Worm (Caenorhabditis elegans) whole organism, young adult: ENCODE measurements around the gene F07F6.8.

Source experiments
- B0019.2 ChIP-seq: fragments of 200-800 bp; sonication (Bioruptor generic); conservative IDR thresholded peaks from 2 replicates; pipeline ENCODE4 v1.3.6; 2022; ENCODE audit warnings: missing genetic modification reagents, missing genetic modification characterization, missing compliant biosample characterization
- B0035.1 ChIP-seq: sonication (generic microtip); optimal IDR thresholded peaks from 2 replicates; lab custom pipeline; 2016; ENCODE audit warnings: missing genetic modification characterization, mild to moderate bottlenecking, missing compliant biosample characterization, missing genotype, missing genetic modification reagents
- B0336.3 ChIP-seq: fragments of 200-800 bp; sonication (Bioruptor generic); IDR thresholded peaks from 2 replicates; pipeline ENCODE4 v1.3.6; 2022; ENCODE audit warnings: missing genetic modification characterization, missing compliant biosample characterization
- F49E8.2 ChIP-seq: sonication (generic microtip); optimal IDR thresholded peaks from 3 replicates; lab custom pipeline; 2017; ENCODE audit warnings: missing genetic modification characterization, mild to moderate bottlenecking, missing compliant biosample characterization, antibody characterized with exemption, moderate library complexity; ENCODE audit not compliant: insufficient read depth
- F57A8.1 ChIP-seq: fragments of 200-800 bp; sonication (Bioruptor generic); optimal IDR thresholded peaks from 2 replicates; lab custom pipeline; 2018; ENCODE audit warnings: mild to moderate bottlenecking, missing genetic modification characterization, moderate library complexity, missing compliant biosample characterization
- K12H6.12 ChIP-seq: fragments of 200-800 bp; sonication (Bioruptor generic); optimal IDR thresholded peaks from 2 replicates; lab custom pipeline; 2018; ENCODE audit warnings: mild to moderate bottlenecking, missing genetic modification characterization, missing compliant biosample characterization
- T26A5.8 ChIP-seq: sonication (generic microtip); optimal IDR thresholded peaks from 2 replicates; lab custom pipeline; 2016; ENCODE audit warnings: missing genetic modification characterization, missing compliant biosample characterization
- Y67H2A.10 ChIP-seq: fragments of 200-800 bp; sonication (Bioruptor generic); conservative IDR thresholded peaks from 2 replicates; pipeline ENCODE4 v1.3.6; 2022; ENCODE audit warnings: missing genetic modification reagents, missing genetic modification characterization, missing compliant biosample characterization
- Y79H2A.3 ChIP-seq: fragments of 200-800 bp; sonication (Bioruptor generic); conservative IDR thresholded peaks from 2 replicates; pipeline ENCODE4 v1.3.6; 2022; ENCODE audit warnings: missing genetic modification reagents, missing genetic modification characterization, missing compliant biosample characterization
- Y95B8A.8 ChIP-seq: fragments of 200-800 bp; sonication (Bioruptor generic); IDR thresholded peaks from 2 replicates; pipeline ENCODE4 v1.3.6; 2022; ENCODE audit warnings: missing genetic modification reagents, missing genetic modification characterization, missing compliant biosample characterization
- ZK185.1 ChIP-seq: sonication (generic microtip); optimal IDR thresholded peaks from 2 replicates; lab custom pipeline; 2016; ENCODE audit warnings: mild to moderate bottlenecking, missing genetic modification characterization, missing compliant biosample characterization; ENCODE audit not compliant: poor library complexity, severe bottlenecking
- aptf-2 ChIP-seq: fragments of 200-800 bp; sonication (Bioruptor generic); conservative IDR thresholded peaks from 2 replicates; pipeline ENCODE4 v1.3.6; 2022; ENCODE audit warnings: missing genetic modification reagents, missing genetic modification characterization, missing compliant biosample characterization
- attf-3 ChIP-seq: fragments of 200-800 bp; sonication (Bioruptor generic); conservative IDR thresholded peaks from 2 replicates; pipeline ENCODE4 v1.3.6; 2022; ENCODE audit warnings: missing genetic modification reagents, missing genetic modification characterization, missing compliant biosample characterization
- attf-6 ChIP-seq: fragments of 200-800 bp; sonication (Bioruptor generic); IDR thresholded peaks from 2 replicates; pipeline ENCODE4 v1.3.6; 2022; ENCODE audit warnings: missing genetic modification reagents, missing genetic modification characterization, missing compliant biosample characterization
- cebp-2 ChIP-seq: fragments of 200-800 bp; sonication (Bioruptor generic); IDR thresholded peaks from 2 replicates; pipeline ENCODE4 v1.3.6; 2022; ENCODE audit warnings: missing genetic modification characterization, missing compliant biosample characterization
- ceh-100 ChIP-seq: fragments of 200-800 bp; sonication (Bioruptor generic); IDR thresholded peaks from 2 replicates; pipeline ENCODE4 v1.3.6; 2022; ENCODE audit warnings: missing genetic modification reagents, missing genetic modification characterization, missing compliant biosample characterization
- ceh-40 ChIP-seq: fragments of 200-800 bp; sonication (Bioruptor generic); IDR thresholded peaks from 2 replicates; pipeline ENCODE4 v1.3.6; 2022; ENCODE audit warnings: missing genetic modification characterization, missing compliant biosample characterization
- ceh-58 ChIP-seq: fragments of 200-800 bp; sonication (Bioruptor generic); IDR thresholded peaks from 2 replicates; pipeline ENCODE4 v1.3.6; 2022; ENCODE audit warnings: missing genetic modification characterization, missing compliant biosample characterization
- chd-7 ChIP-seq: sonication (generic microtip); optimal IDR thresholded peaks from 2 replicates; lab custom pipeline; 2016; ENCODE audit warnings: mild to moderate bottlenecking, missing genetic modification characterization, moderate library complexity, missing compliant biosample characterization
- dox-1 ChIP-seq: fragments of 200-800 bp; sonication (Bioruptor generic); IDR thresholded peaks from 2 replicates; pipeline ENCODE4 v1.3.6; 2022; ENCODE audit warnings: missing genetic modification reagents, missing genetic modification characterization, missing compliant biosample characterization
- dpl-1 ChIP-seq: fragments of 150-350 bp; optimal IDR thresholded peaks from 2 replicates; lab custom pipeline; 2014; ENCODE audit warnings: missing biosample characterization, missing genetic modification reagents, missing genetic modification characterization
- egrh-3 ChIP-seq: fragments of 200-800 bp; sonication (Bioruptor generic); IDR thresholded peaks from 2 replicates; pipeline ENCODE4 v1.3.6; 2022; ENCODE audit warnings: missing genetic modification reagents, missing genetic modification characterization, missing compliant biosample characterization
- fkh-3 ChIP-seq: sonication (generic microtip); optimal IDR thresholded peaks from 2 replicates; lab custom pipeline; 2016; ENCODE audit warnings: mild to moderate bottlenecking, missing genetic modification characterization, missing compliant biosample characterization
- gei-17 ChIP-seq: fragments of 200-800 bp; sonication (Bioruptor generic); optimal IDR thresholded peaks from 2 replicates; lab custom pipeline; 2018; ENCODE audit warnings: mild to moderate bottlenecking, missing genetic modification characterization, missing compliant biosample characterization
- hmg-20 ChIP-seq: fragments of 200-800 bp; sonication (Bioruptor generic); IDR thresholded peaks from 2 replicates; pipeline ENCODE4 v1.3.6; 2022; ENCODE audit warnings: missing genetic modification reagents, missing genetic modification characterization, missing compliant biosample characterization
- hrde-1 ChIP-seq: sonication (generic microtip); optimal IDR thresholded peaks from 2 replicates; lab custom pipeline; 2016; ENCODE audit warnings: missing genetic modification characterization, mild to moderate bottlenecking, missing compliant biosample characterization, moderate library complexity, missing genotype, missing genetic modification reagents, borderline replicate concordance
- let-526 ChIP-seq: fragments of 200-800 bp; sonication (Bioruptor generic); IDR thresholded peaks from 2 replicates; pipeline ENCODE4 v1.3.6; 2022; ENCODE audit warnings: missing genetic modification reagents, missing genetic modification characterization, missing compliant biosample characterization
- let-607 ChIP-seq, 2 experiments: fragments of 200-800 bp in 1 of 2; sonication (Bioruptor generic) in 1 of 2; sonication (generic microtip) in 1 of 2; optimal IDR thresholded peaks; 2 replicates each; lab custom pipeline; 2016 to 2018; ENCODE audit warnings: mild to moderate bottlenecking in 2 of 2, missing compliant biosample characterization in 2 of 2, missing genetic modification characterization in 2 of 2, moderate library complexity in 2 of 2, missing genotype in 1 of 2
- lin-26 ChIP-seq: fragments of 200-800 bp; sonication (Bioruptor generic); IDR thresholded peaks from 2 replicates; pipeline ENCODE4 v1.3.6; 2022; ENCODE audit warnings: missing genetic modification reagents, missing genetic modification characterization, missing compliant biosample characterization
- lir-1 ChIP-seq: fragments of 200-800 bp; sonication (Bioruptor generic); conservative IDR thresholded peaks from 2 replicates; pipeline ENCODE4 v1.3.6; 2022; ENCODE audit warnings: missing genetic modification reagents, missing genetic modification characterization, missing compliant biosample characterization
- lsy-27 ChIP-seq: sonication (generic microtip); optimal IDR thresholded peaks from 2 replicates; lab custom pipeline; 2017; ENCODE audit warnings: missing genetic modification characterization, mild to moderate bottlenecking, missing compliant biosample characterization, antibody characterized with exemption, missing genotype, borderline replicate concordance; ENCODE audit not compliant: insufficient read depth
- madf-6 ChIP-seq: fragments of 200-800 bp; sonication (Bioruptor generic); IDR thresholded peaks from 2 replicates; pipeline ENCODE4 v1.3.6; 2022; ENCODE audit warnings: missing genetic modification reagents, missing genetic modification characterization, missing compliant biosample characterization
- madf-8 ChIP-seq: fragments of 200-800 bp; sonication (Bioruptor generic); conservative IDR thresholded peaks from 2 replicates; pipeline ENCODE4 v1.3.6; 2022; ENCODE audit warnings: missing genetic modification reagents, missing genetic modification characterization, missing compliant biosample characterization
- mes-4 ChIP-seq: sonication (generic microtip); optimal IDR thresholded peaks from 2 replicates; lab custom pipeline; 2016; ENCODE audit warnings: missing genotype, missing genetic modification characterization, missing compliant biosample characterization
- nhr-120 ChIP-seq: fragments of 200-800 bp; sonication (Bioruptor generic); IDR thresholded peaks from 2 replicates; pipeline ENCODE4 v1.3.6; 2022; ENCODE audit warnings: missing genetic modification characterization, missing compliant biosample characterization
- nhr-80 ChIP-seq: sonication (generic microtip); optimal IDR thresholded peaks from 2 replicates; lab custom pipeline; 2016; ENCODE audit warnings: missing genetic modification characterization, missing compliant biosample characterization
- pbrm-1 ChIP-seq: fragments of 200-800 bp; sonication (Bioruptor generic); IDR thresholded peaks from 2 replicates; pipeline ENCODE4 v1.3.6; 2022; ENCODE audit warnings: missing genetic modification reagents, missing genetic modification characterization, missing compliant biosample characterization
- pha-4 ChIP-seq: fragments of 150-350 bp; sonication (generic microtip); optimal IDR thresholded peaks from 2 replicates; lab custom pipeline; 2014; ENCODE audit warnings: missing biosample characterization, missing genetic modification reagents, missing genetic modification characterization
- snpc-1.1 ChIP-seq: sonication (generic microtip); optimal IDR thresholded peaks from 2 replicates; lab custom pipeline; 2017; ENCODE audit warnings: missing genetic modification characterization, mild to moderate bottlenecking, missing compliant biosample characterization, antibody characterized with exemption, moderate library complexity, missing genotype, missing genetic modification reagents; ENCODE audit not compliant: insufficient read depth
- tbx-9 ChIP-seq: sonication (generic microtip); optimal IDR thresholded peaks from 2 replicates; lab custom pipeline; 2016; ENCODE audit warnings: borderline replicate concordance, missing genetic modification characterization, inconsistent platforms, missing compliant biosample characterization
- zfh-2 ChIP-seq: fragments of 200-800 bp; sonication (Bioruptor generic); conservative IDR thresholded peaks from 2 replicates; pipeline ENCODE4 v1.3.6; 2022; ENCODE audit warnings: missing genetic modification reagents, missing genetic modification characterization, missing compliant biosample characterization
- zim-3 ChIP-seq: sonication (generic microtip); optimal IDR thresholded peaks from 2 replicates; lab custom pipeline; 2017; ENCODE audit warnings: mild to moderate bottlenecking, missing genetic modification characterization, moderate library complexity, missing compliant biosample characterization

The F07F6.8 gene

ce11 chrII:5379614-5380077 is 45.9 kb downstream of the F07F6.8 start, which contains the start of gene pkc-3 (continued):
- TF ChIP-seq zfh-2, result peak; percentile 40; the same call in 1 of the 2 replicates
- no peak for TF ChIP-seq tbx-9 (tag; lab: Kevin White, UChicago)
- no peak for TF ChIP-seq aptf-2 (GFP tag; lab: Robert Waterston, UW)
- TF ChIP-seq B0035.1 (tag; lab: Kevin White, UChicago), result peak; percentile 28

- TF ChIP-seq nhr-80 (tag; lab: Kevin White, UChicago), result peak; percentile 16
- no peak for TF ChIP-seq dpl-1 (GFP tag; lab: Kevin White, UChicago)
- TF ChIP-seq lin-26 (GFP tag; lab: Robert Waterston, UW), result 0 out of 2 replicates have a peak, but pooled peaks have one; percentile 29
- TF ChIP-seq ceh-58 (GFP tag; lab: Robert Waterston, UW), result no peak
- no peak for TF ChIP-seq zim-3 (tag; lab: Kevin White, UChicago)
- no peak for TF ChIP-seq mes-4 (tag; lab: Kevin White, UChicago)
- peak in 1 of 2 experiments; percentile 5 for TF ChIP-seq let-607 (tag; optimal IDR thresholded peaks at IDR 0.05; lab: Kevin White, UChicago)
Measured at ce11 chrII:5378239-5378521, 47.4 kb downstream of the F07F6.8 start.

- no peak for TF ChIP-seq ceh-58 (GFP tag; lab: Robert Waterston, UW)
- no peak for TF ChIP-seq nhr-120 (GFP tag; lab: Robert Waterston, UW)
- TF ChIP-seq fkh-3 (tag; lab: Kevin White, UChicago), result no peak
- no peak for TF ChIP-seq zfh-2
- no peak for TF ChIP-seq hmg-20 (GFP tag; lab: Robert Waterston, UW)
- peak; percentile 73 for TF ChIP-seq B0019.2
- TF ChIP-seq nhr-80 (tag; lab: Kevin White, UChicago), result no peak
- no peak for TF ChIP-seq ZK185.1
- TF ChIP-seq mes-4 (tag; lab: Kevin White, UChicago), result no peak
- TF ChIP-seq pha-4 (tag; lab: Kevin White, UChicago), result no peak
- no peak for TF ChIP-seq lsy-27 (tag; lab: Kevin White, UChicago)
- no peak for TF ChIP-seq gei-17 (GFP tag; lab: Kevin White, UChicago)
- TF ChIP-seq dox-1 (GFP tag; lab: Robert Waterston, UW), result peak; percentile 82
- no peak for TF ChIP-seq chd-7 (tag; lab: Kevin White, UChicago)
- peak; percentile 67; the same call in 1 of the 2 replicates for TF ChIP-seq Y95B8A.8 (GFP tag; lab: Robert Waterston, UW)
- no peak; the same call in 1 of the 2 replicates for TF ChIP-seq lir-1 (GFP tag; lab: Robert Waterston, UW)
- TF ChIP-seq K12H6.12 (tag; lab: Kevin White, UChicago), result no peak
- no peak for TF ChIP-seq let-526 (GFP tag; lab: Robert Waterston, UW)
- TF ChIP-seq ceh-100 (GFP tag; lab: Robert Waterston, UW), result no peak
- no peak for TF ChIP-seq ceh-40 (GFP tag; lab: Robert Waterston, UW)
- no peak for TF ChIP-seq attf-3 (GFP tag; lab: Robert Waterston, UW)
- peak; percentile 68; the same call in 1 of the 2 replicates for TF ChIP-seq pbrm-1 (GFP tag; lab: Robert Waterston, UW)
- no peak for TF ChIP-seq F57A8.1 (GFP tag; lab: Kevin White, UChicago)
- peak; percentile 73 for TF ChIP-seq B0336.3 (GFP tag; lab: Robert Waterston, UW)
- no peak for TF ChIP-seq lin-26 (GFP tag; lab: Robert Waterston, UW)
- peak; percentile 96 for TF ChIP-seq madf-6 (GFP tag; lab: Robert Waterston, UW)
- no peak for TF ChIP-seq snpc-1.1 (tag; lab: Kevin White, UChicago)
- peak; percentile 89 for TF ChIP-seq madf-8 (GFP tag; lab: Robert Waterston, UW)
- TF ChIP-seq T26A5.8 (tag; lab: Kevin White, UChicago), result no peak
- peak; percentile 16 for TF ChIP-seq F49E8.2
- no peak for TF ChIP-seq cebp-2 (GFP tag; lab: Robert Waterston, UW)
- peak; percentile 68; the same call in 1 of the 2 replicates for TF ChIP-seq attf-6 (GFP tag; lab: Robert Waterston, UW)
- TF ChIP-seq hrde-1 (tag; lab: Kevin White, UChicago), result no peak
- no peak for TF ChIP-seq Y79H2A.3 (GFP tag; lab: Robert Waterston, UW)
- TF ChIP-seq egrh-3, result no peak
- TF ChIP-seq Y67H2A.10, result no peak
Measured at ce11 chrII:5377467-5378238, 47.9 kb downstream of the F07F6.8 start, which contains the start of gene prdx-2. TSS of gene prdx-2 (plus strand) at chrII:5378195.
